Fruit fly (Drosophila melanogaster) whole organism, prepupa: ENCODE results near the gene Cp16.
A peak's percentile ranks its signal among the peaks of the same experiment; 100 is the strongest.

ENCODE experiments used
- Blimp-1 ChIP-seq: fragments of 200-800 bp; sonication (Bioruptor generic); optimal IDR thresholded peaks from 3 replicates; lab custom pipeline; 2017; ENCODE audit warnings: missing biosample characterization, missing genetic modification characterization, mild to moderate bottlenecking, moderate library complexity, missing genetic modification reagents
- CG10631 ChIP-seq: fragments of 200-800 bp; sonication (Bioruptor generic); optimal IDR thresholded peaks from 2 replicates; lab custom pipeline; 2016; ENCODE audit warnings: missing biosample characterization, missing genetic modification characterization
- CG11294 ChIP-seq: fragments of 200-800 bp; sonication (Bioruptor generic); IDR thresholded peaks from 2 replicates; pipeline ENCODE4 v1.3.6; 2022; ENCODE audit warnings: missing biosample characterization, missing genetic modification characterization
- CG11762 ChIP-seq: fragments of 200-800 bp; sonication (Bioruptor generic); optimal IDR thresholded peaks from 3 replicates; lab custom pipeline; 2016; ENCODE audit warnings: missing biosample characterization, missing genetic modification characterization; ENCODE audit not compliant: insufficient read depth
- CG11902 ChIP-seq: fragments of 200-800 bp; sonication (Bioruptor generic); optimal IDR thresholded peaks from 3 replicates; lab custom pipeline; 2016; ENCODE audit warnings: missing biosample characterization, missing genetic modification characterization
- CG15336 ChIP-seq: fragments of 200-800 bp; sonication (Bioruptor generic); IDR thresholded peaks from 2 replicates; pipeline ENCODE4 v1.3.6; 2022; ENCODE audit warnings: missing biosample characterization, missing genetic modification characterization
- CG1621 ChIP-seq: fragments of 200-800 bp; sonication (Bioruptor generic); optimal IDR thresholded peaks from 3 replicates; lab custom pipeline; 2018; ENCODE audit warnings: missing biosample characterization, mild to moderate bottlenecking, missing genetic modification characterization
- CG3032 ChIP-seq: fragments of 200-800 bp; optimal IDR thresholded peaks from 2 replicates; lab custom pipeline; 2019; ENCODE audit warnings: missing biosample characterization, mild to moderate bottlenecking, missing genetic modification characterization, moderate library complexity
- CG31627 ChIP-seq: fragments of 200-800 bp; sonication (Bioruptor generic); optimal IDR thresholded peaks from 3 replicates; lab custom pipeline; 2016; ENCODE audit warnings: missing biosample characterization, missing genetic modification characterization
- CG32006 ChIP-seq: fragments of 200-800 bp; sonication (Bioruptor generic); optimal IDR thresholded peaks from 3 replicates; lab custom pipeline; 2017; ENCODE audit warnings: missing biosample characterization, mild to moderate bottlenecking, missing genetic modification characterization
- CG34406 ChIP-seq: fragments of 200-800 bp; sonication (Bioruptor generic); optimal IDR thresholded peaks from 3 replicates; lab custom pipeline; 2016; ENCODE audit warnings: missing biosample characterization, missing genetic modification characterization
- CG3919 ChIP-seq: fragments of 200-800 bp; sonication (Bioruptor generic); optimal IDR thresholded peaks from 3 replicates; lab custom pipeline; 2016; ENCODE audit warnings: missing biosample characterization, missing genetic modification characterization
- CG6276 ChIP-seq: fragments of 200-800 bp; sonication (Bioruptor generic); optimal IDR thresholded peaks from 2 replicates; lab custom pipeline; 2017; ENCODE audit warnings: missing biosample characterization, mild to moderate bottlenecking, missing genetic modification characterization
- CG6792 ChIP-seq: fragments of 200-800 bp; sonication (Bioruptor generic); optimal IDR thresholded peaks from 3 replicates; lab custom pipeline; 2016; ENCODE audit warnings: missing biosample characterization, missing genetic modification characterization
- CG6808 ChIP-seq: fragments of 200-800 bp; sonication (Bioruptor generic); optimal IDR thresholded peaks from 3 replicates; lab custom pipeline; 2017; ENCODE audit warnings: missing biosample characterization, missing genetic modification characterization, mild to moderate bottlenecking, moderate library complexity, missing genetic modification reagents
- CG7368 ChIP-seq: fragments of 200-800 bp; sonication (Bioruptor generic); optimal IDR thresholded peaks from 3 replicates; lab custom pipeline; 2016; ENCODE audit warnings: missing biosample characterization, missing genetic modification characterization
- CG8119 ChIP-seq: fragments of 200-800 bp; sonication (Bioruptor generic); IDR thresholded peaks from 3 replicates; pipeline ENCODE4 v1.3.6; 2022; ENCODE audit warnings: missing biosample characterization, missing genetic modification characterization
- CG8319 ChIP-seq: fragments of 200-800 bp; sonication (Bioruptor generic); optimal IDR thresholded peaks from 3 replicates; lab custom pipeline; 2016; ENCODE audit warnings: missing biosample characterization, missing genetic modification characterization
- CG8632 ChIP-seq: fragments of 200-800 bp; sonication (Bioruptor generic); optimal IDR thresholded peaks from 3 replicates; lab custom pipeline; 2016; ENCODE audit warnings: missing biosample characterization, missing genetic modification characterization
- Eip75B ChIP-seq: fragments of 200-800 bp; sonication (Bioruptor generic); optimal IDR thresholded peaks from 3 replicates; lab custom pipeline; 2016; ENCODE audit warnings: missing biosample characterization, missing genetic modification characterization
- Eip93F ChIP-seq: fragments of 200-800 bp; sonication (Bioruptor generic); optimal IDR thresholded peaks from 2 replicates; lab custom pipeline; 2016; ENCODE audit warnings: missing biosample characterization, mild to moderate bottlenecking, missing genetic modification characterization
- Gug ChIP-seq: fragments of 200-800 bp; sonication (Bioruptor generic); IDR thresholded peaks from 2 replicates; pipeline ENCODE4 v1.3.6; 2022; ENCODE audit warnings: missing biosample characterization, missing genetic modification characterization
- Hr38 ChIP-seq: sonication (Bioruptor generic); optimal IDR thresholded peaks from 2 replicates; lab custom pipeline; 2016; ENCODE audit warnings: missing biosample characterization, missing genetic modification characterization
- Hr4 ChIP-seq: fragments of 200-800 bp; sonication (Bioruptor generic); optimal IDR thresholded peaks from 3 replicates; lab custom pipeline; 2016; ENCODE audit warnings: missing biosample characterization, missing genetic modification characterization
- Lpt ChIP-seq: fragments of 200-800 bp; sonication (Bioruptor generic); optimal IDR thresholded peaks from 3 replicates; lab custom pipeline; 2016; ENCODE audit warnings: missing biosample characterization, missing genetic modification characterization
- OdsH ChIP-seq: fragments of 200-800 bp; sonication (Bioruptor generic); optimal IDR thresholded peaks from 3 replicates; lab custom pipeline; 2016; ENCODE audit warnings: missing biosample characterization, missing genetic modification characterization
- Smox ChIP-seq: fragments of 200-800 bp; sonication (Bioruptor generic); optimal IDR thresholded peaks from 3 replicates; lab custom pipeline; 2016; ENCODE audit warnings: missing biosample characterization, missing genetic modification characterization
- Sox102F ChIP-seq: fragments of 200-800 bp; sonication (Bioruptor generic); optimal IDR thresholded peaks from 2 replicates; lab custom pipeline; 2016; ENCODE audit warnings: missing biosample characterization, mild to moderate bottlenecking, missing genetic modification characterization
- Sox14 ChIP-seq: fragments of 200-800 bp; sonication (Bioruptor generic); optimal IDR thresholded peaks from 3 replicates; lab custom pipeline; 2016; ENCODE audit warnings: missing biosample characterization, missing genetic modification characterization
- achi ChIP-seq: fragments of 200-800 bp; sonication (Bioruptor generic); optimal IDR thresholded peaks from 3 replicates; lab custom pipeline; 2016; ENCODE audit warnings: missing biosample characterization, missing genetic modification characterization
- acj6 ChIP-seq: fragments of 200-800 bp; sonication (Bioruptor generic); optimal IDR thresholded peaks from 3 replicates; lab custom pipeline; 2016; ENCODE audit warnings: missing biosample characterization, missing genetic modification characterization
- cyc ChIP-seq: fragments of 200-800 bp; sonication (Bioruptor generic); optimal IDR thresholded peaks from 3 replicates; lab custom pipeline; 2016; ENCODE audit warnings: missing biosample characterization, missing genetic modification characterization
- eg ChIP-seq: fragments of 200-800 bp; sonication (Bioruptor generic); IDR thresholded peaks from 3 replicates; pipeline ENCODE4 v1.3.6; 2022; ENCODE audit warnings: missing biosample characterization, missing genetic modification characterization
- esn ChIP-seq: fragments of 200-800 bp; sonication (Bioruptor generic); optimal IDR thresholded peaks from 2 replicates; lab custom pipeline; 2016; ENCODE audit warnings: missing biosample characterization, mild to moderate bottlenecking, missing genetic modification characterization, moderate library complexity
- fd59A ChIP-seq: fragments of 200-800 bp; sonication (Bioruptor generic); optimal IDR thresholded peaks from 2 replicates; lab custom pipeline; 2017; ENCODE audit warnings: missing biosample characterization, mild to moderate bottlenecking, missing genetic modification characterization, missing genetic modification reagents
- fd85E ChIP-seq: fragments of 200-800 bp; sonication (Bioruptor generic); optimal IDR thresholded peaks from 3 replicates; lab custom pipeline; 2016; ENCODE audit warnings: missing biosample characterization, missing genetic modification characterization
- fkh ChIP-seq: fragments of 200-800 bp; sonication (Bioruptor generic); optimal IDR thresholded peaks from 3 replicates; lab custom pipeline; 2017; ENCODE audit warnings: missing biosample characterization, mild to moderate bottlenecking, missing genetic modification characterization, moderate library complexity
- lz ChIP-seq: fragments of 200-800 bp; sonication (Bioruptor generic); optimal IDR thresholded peaks from 3 replicates; lab custom pipeline; 2016; ENCODE audit warnings: missing biosample characterization, missing genetic modification characterization
- net ChIP-seq: fragments of 200-800 bp; sonication (Bioruptor generic); optimal IDR thresholded peaks from 3 replicates; lab custom pipeline; 2016; ENCODE audit warnings: missing biosample characterization, missing genetic modification characterization
- pdm3 ChIP-seq: fragments of 200-800 bp; sonication (Bioruptor generic); optimal IDR thresholded peaks from 3 replicates; lab custom pipeline; 2016; ENCODE audit warnings: missing biosample characterization, missing genetic modification characterization
- salr ChIP-seq, 2 experiments: fragments of 200-800 bp; sonication (Bioruptor generic); optimal IDR thresholded peaks; 3 replicates each; lab custom pipeline; 2016 to 2018; ENCODE audit warnings: missing biosample characterization in 2 of 2, missing genetic modification characterization in 2 of 2, mild to moderate bottlenecking in 1 of 2
- ss ChIP-seq, 2 experiments: fragments of 200-800 bp; sonication (Bioruptor generic); optimal IDR thresholded peaks; 2 replicates in 1 of 2; 3 replicates in 1 of 2; lab custom pipeline; 2017 to 2018; ENCODE audit warnings: mild to moderate bottlenecking in 2 of 2, missing biosample characterization in 2 of 2, missing genetic modification characterization in 2 of 2, moderate library complexity in 1 of 2
- svp ChIP-seq: fragments of 200-800 bp; sonication (Bioruptor generic); peaks from one replicate; lab custom pipeline; 2016; ENCODE audit warnings: missing biosample characterization, missing genetic modification characterization
- topi ChIP-seq: fragments of 200-800 bp; sonication (Bioruptor generic); optimal IDR thresholded peaks from 3 replicates; lab custom pipeline; 2016; ENCODE audit warnings: missing biosample characterization, missing genetic modification characterization

Cp16 gene

DNA sequence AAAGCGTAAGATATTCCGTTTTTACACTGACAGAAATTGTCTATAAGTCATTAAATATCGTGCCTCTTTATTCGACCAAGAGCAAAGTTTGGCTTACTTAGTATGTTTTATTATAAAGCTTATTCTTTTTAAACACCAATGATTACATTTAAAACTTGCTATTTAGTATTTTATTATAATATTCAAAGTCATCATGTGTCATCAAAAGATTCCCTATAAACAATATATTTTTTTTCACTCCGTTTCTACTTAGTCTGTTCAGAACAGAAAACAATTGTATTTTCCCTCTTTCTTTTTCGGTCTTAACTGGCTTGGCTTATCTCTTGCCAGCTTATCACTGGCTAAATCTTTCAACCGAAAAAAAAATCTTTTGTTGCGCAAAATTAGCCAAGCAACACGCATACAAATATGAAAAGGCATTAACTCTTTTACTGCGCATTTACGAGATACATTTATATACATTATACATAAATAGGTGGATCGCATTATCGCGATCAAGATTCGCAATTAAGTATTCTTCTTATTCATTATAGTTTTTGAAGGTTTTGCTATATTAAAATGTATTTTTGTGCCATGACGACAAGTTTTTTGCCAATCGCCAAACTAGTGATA is 45.7 kb downstream of the Cp16 start (continued):
- no peak for TF ChIP-seq net (GFP tag; lab: Kevin White, UChicago)
- TF ChIP-seq CG6276 (GFP tag; lab: Kevin White, UChicago): no peak
- no peak for TF ChIP-seq Lpt (GFP tag; lab: Kevin White, UChicago)
- no peak for TF ChIP-seq Sox102F (GFP tag; lab: Kevin White, UChicago)
- peak; percentile 75 for TF ChIP-seq svp (GFP tag; lab: Kevin White, UChicago)
- no peak for TF ChIP-seq Blimp-1
- no peak for TF ChIP-seq CG11902
- TF ChIP-seq pdm3 (GFP tag; lab: Kevin White, UChicago): no peak
- no peak for TF ChIP-seq ss (GFP tag; optimal IDR thresholded peaks at IDR 0.05; lab: Kevin White, UChicago)
- TF ChIP-seq Eip93F (GFP tag; lab: Kevin White, UChicago): peak; percentile 14
- peak; percentile 0 for TF ChIP-seq CG31627 (GFP tag; lab: Kevin White, UChicago)
- no peak for TF ChIP-seq CG8119 (GFP tag; lab: Robert Waterston, UW)
- TF ChIP-seq CG8319 (GFP tag; lab: Kevin White, UChicago): no peak
- no peak for TF ChIP-seq acj6 (GFP tag; lab: Kevin White, UChicago)
- TF ChIP-seq CG10631: no peak
- no peak for TF ChIP-seq CG3919 (GFP tag; lab: Kevin White, UChicago)
- no peak for TF ChIP-seq Eip75B (GFP tag; lab: Kevin White, UChicago)
- no peak for TF ChIP-seq fd85E (GFP tag; lab: Kevin White, UChicago)
- TF ChIP-seq lz: no peak
- TF ChIP-seq CG32006 (GFP tag; lab: Kevin White, UChicago): no peak
- peak; percentile 20 for TF ChIP-seq Sox14

DNA sequence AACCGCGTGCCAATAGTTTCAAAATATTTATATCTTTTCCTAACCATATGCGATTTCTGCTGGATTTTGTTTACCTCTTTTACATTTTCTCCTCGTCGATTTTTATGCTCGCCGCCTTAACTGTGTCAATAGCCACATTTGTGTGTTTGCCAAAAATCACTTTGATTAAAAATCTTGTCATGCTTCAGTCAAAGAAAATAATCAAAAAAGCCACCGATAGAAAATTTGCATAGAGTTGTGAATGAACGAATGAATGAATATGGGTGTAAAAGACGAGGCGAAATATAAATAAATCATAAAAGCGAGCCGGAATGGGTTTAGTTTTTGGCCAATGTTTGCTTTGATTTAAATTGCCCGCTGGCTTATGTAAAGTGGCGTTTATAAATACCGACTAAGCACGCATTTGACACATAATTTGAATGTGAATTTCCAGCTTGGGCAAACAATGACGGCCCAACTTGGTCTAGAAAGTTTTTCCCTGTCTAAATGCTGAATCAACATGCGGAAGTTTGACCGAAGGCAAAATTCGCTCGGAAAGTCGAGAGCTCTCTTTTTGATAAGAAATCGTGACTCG is 49.1 kb downstream of the Cp16 start:
- TF ChIP-seq CG15336 (GFP tag; lab: Robert Waterston, UW) (no peak), fkh (GFP tag; lab: Kevin White, UChicago) (peak; percentile 58)
- TF ChIP-seq, all 60 proteins: peak for 1

DNA sequence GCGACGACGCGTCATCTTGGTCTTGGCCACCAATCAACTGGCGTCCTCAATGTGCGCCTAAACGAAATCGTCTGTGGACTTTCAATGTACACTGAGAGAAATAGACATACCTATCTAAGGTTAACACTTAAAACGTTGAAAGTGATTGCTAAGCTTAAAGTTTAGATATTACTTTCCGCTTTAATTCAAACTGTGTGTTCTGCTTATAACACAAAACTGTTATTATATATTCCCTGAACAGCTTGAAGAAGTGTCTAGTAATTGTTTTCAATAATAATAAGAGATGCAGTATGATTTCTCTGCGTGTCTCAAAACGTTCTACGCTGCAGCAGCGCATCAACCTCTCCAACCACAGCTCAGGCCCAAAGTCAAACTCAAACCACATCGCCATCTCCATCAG is 50.2 kb downstream of the Cp16 start:
- TF ChIP-seq CG8119 (GFP tag; lab: Robert Waterston, UW) (peak; percentile 73), CG3032 (tag; lab: Kevin White, UChicago) (no peak), CG6792 (GFP tag; lab: Kevin White, UChicago) (peak; percentile 34), Smox (GFP tag; lab: Kevin White, UChicago) (no peak), CG15336 (GFP tag; lab: Robert Waterston, UW) (peak; percentile 73), CG10631 (peak; percentile 29), achi (GFP tag; lab: Kevin White, UChicago) (peak; percentile 57), CG11294 (no peak), OdsH (GFP tag; lab: Kevin White, UChicago) (peak; percentile 53), CG8632 (GFP tag; lab: Kevin White, UChicago) (peak; percentile 35), topi (GFP tag; lab: Kevin White, UChicago) (peak; percentile 32), Gug (GFP tag; lab: Robert Waterston, UW) (peak; percentile 25; the same call in 1 of the 2 replicates), cyc (peak; percentile 25), CG32006 (GFP tag; lab: Kevin White, UChicago) (peak; percentile 93), CG34406 (GFP tag; lab: Kevin White, UChicago) (peak; percentile 31), CG6276 (GFP tag; lab: Kevin White, UChicago) (peak; percentile 67), eg (peak; percentile 54; the same call in 2 of the 3 replicates), net (GFP tag; lab: Kevin White, UChicago) (peak; percentile 17), fd59A (peak; percentile 6), CG7368 (GFP tag; lab: Kevin White, UChicago) (no peak), Lpt (GFP tag; lab: Kevin White, UChicago) (peak; percentile 63), Eip75B (GFP tag; lab: Kevin White, UChicago) (peak; percentile 3), svp (GFP tag; lab: Kevin White, UChicago) (peak; percentile 6), Sox14 (peak; percentile 61), CG8319 (GFP tag; lab: Kevin White, UChicago) (no peak), Eip93F (GFP tag; lab: Kevin White, UChicago) (no peak), lz (peak; percentile 43), CG31627 (GFP tag; lab: Kevin White, UChicago) (peak; percentile 14), acj6 (GFP tag; lab: Kevin White, UChicago) (peak; percentile 15), CG1621 (no peak), CG11762 (GFP tag; lab: Kevin White, UChicago) (peak; percentile 47), salr (GFP tag; optimal IDR thresholded peaks at IDR 0.05; lab: Kevin White, UChicago) (peak in 1 of 2 experiments; percentile 72), Hr4 (GFP tag; lab: Kevin White, UChicago) (peak; percentile 87), Hr38 (no peak), esn (peak; percentile 56), Sox102F (GFP tag; lab: Kevin White, UChicago) (no peak), CG6808 (no peak)
